Worm (Caenorhabditis elegans) whole organism, young adult: ENCODE data around the gene srxa-8.

Experiments used
- B0261.1 ChIP-seq: sonication (generic microtip); optimal IDR thresholded peaks from 2 replicates; lab custom pipeline; 2016; ENCODE audit warnings: mild to moderate bottlenecking, missing genetic modification characterization, moderate library complexity, missing compliant biosample characterization
- D2030.7 ChIP-seq: fragments of 200-800 bp; sonication (Bioruptor generic); IDR thresholded peaks from 2 replicates; pipeline ENCODE4 v1.3.6; 2022; ENCODE audit warnings: missing genetic modification reagents, missing genetic modification characterization, missing compliant biosample characterization
- F39B2.1 ChIP-seq: fragments of 200-800 bp; sonication (Bioruptor generic); IDR thresholded peaks from 2 replicates; pipeline ENCODE4 v1.3.6; 2022; ENCODE audit warnings: missing genetic modification reagents, missing genetic modification characterization, missing compliant biosample characterization
- Y56A3A.18 ChIP-seq: fragments of 200-800 bp; sonication (Bioruptor generic); IDR thresholded peaks from 2 replicates; pipeline ENCODE4 v1.3.6; 2022; ENCODE audit warnings: missing genetic modification reagents, missing genetic modification characterization, missing compliant biosample characterization
- ZK185.1 ChIP-seq: sonication (generic microtip); optimal IDR thresholded peaks from 2 replicates; lab custom pipeline; 2016; ENCODE audit warnings: mild to moderate bottlenecking, missing genetic modification characterization, missing compliant biosample characterization; ENCODE audit not compliant: poor library complexity, severe bottlenecking
- ama-1 ChIP-seq, 3 experiments: fragments of 150-350 bp in 1 of 3; sonication (generic microtip) in 2 of 3; optimal IDR thresholded peaks; 2 replicates each; lab custom pipeline; 2014 to 2018; ENCODE audit warnings: missing biosample characterization in 2 of 3, missing genetic modification characterization in 2 of 3, missing genetic modification reagents in 2 of 3
- attf-6 ChIP-seq: fragments of 200-800 bp; sonication (Bioruptor generic); IDR thresholded peaks from 2 replicates; pipeline ENCODE4 v1.3.6; 2022; ENCODE audit warnings: missing genetic modification reagents, missing genetic modification characterization, missing compliant biosample characterization
- cebp-1 ChIP-seq, 2 experiments: fragments of 200-800 bp in 1 of 2; sonication (Bioruptor generic) in 1 of 2; sonication (generic microtip) in 1 of 2; IDR thresholded peaks in 1 of 2; optimal IDR thresholded peaks in 1 of 2; 2 replicates each; pipeline versions ENCODE4 v1.3.6 to Lab custom; 2017 to 2022; ENCODE audit warnings: missing compliant biosample characterization in 2 of 2, missing genetic modification characterization in 2 of 2, mild to moderate bottlenecking in 1 of 2, missing genetic modification reagents in 1 of 2, moderate library complexity in 1 of 2
- ceh-100 ChIP-seq: fragments of 200-800 bp; sonication (Bioruptor generic); IDR thresholded peaks from 2 replicates; pipeline ENCODE4 v1.3.6; 2022; ENCODE audit warnings: missing genetic modification reagents, missing genetic modification characterization, missing compliant biosample characterization
- ceh-58 ChIP-seq: fragments of 200-800 bp; sonication (Bioruptor generic); IDR thresholded peaks from 2 replicates; pipeline ENCODE4 v1.3.6; 2022; ENCODE audit warnings: missing genetic modification characterization, missing compliant biosample characterization
- ceh-91 ChIP-seq: fragments of 200-800 bp; sonication (Bioruptor generic); IDR thresholded peaks from 2 replicates; pipeline ENCODE4 v1.3.6; 2022; ENCODE audit warnings: missing genetic modification reagents, missing genetic modification characterization, missing compliant biosample characterization
- die-1 ChIP-seq: sonication (generic microtip); optimal IDR thresholded peaks from 2 replicates; lab custom pipeline; 2016; ENCODE audit warnings: missing genotype, mild to moderate bottlenecking, missing genetic modification characterization, missing compliant biosample characterization
- dox-1 ChIP-seq: fragments of 200-800 bp; sonication (Bioruptor generic); IDR thresholded peaks from 2 replicates; pipeline ENCODE4 v1.3.6; 2022; ENCODE audit warnings: missing genetic modification reagents, missing genetic modification characterization, missing compliant biosample characterization
- ekl-4 ChIP-seq: fragments of 200-800 bp; sonication (Bioruptor generic); IDR thresholded peaks from 2 replicates; pipeline ENCODE4 v1.3.6; 2022; ENCODE audit warnings: missing genetic modification reagents, missing genetic modification characterization, missing compliant biosample characterization
- him-1 ChIP-seq: sonication (generic microtip); optimal IDR thresholded peaks from 2 replicates; lab custom pipeline; 2016; ENCODE audit warnings: missing genotype, missing genetic modification reagents, missing genetic modification characterization, missing compliant biosample characterization
- hmg-1.2 ChIP-seq: fragments of 200-800 bp; sonication (Bioruptor generic); IDR thresholded peaks from 2 replicates; pipeline ENCODE4 v1.3.6; 2022; ENCODE audit warnings: missing genetic modification reagents, missing genetic modification characterization, missing compliant biosample characterization
- hrde-1 ChIP-seq: sonication (generic microtip); optimal IDR thresholded peaks from 2 replicates; lab custom pipeline; 2016; ENCODE audit warnings: missing genetic modification characterization, mild to moderate bottlenecking, missing compliant biosample characterization, moderate library complexity, missing genotype, missing genetic modification reagents, borderline replicate concordance
- let-607 ChIP-seq, 2 experiments: fragments of 200-800 bp in 1 of 2; sonication (Bioruptor generic) in 1 of 2; sonication (generic microtip) in 1 of 2; optimal IDR thresholded peaks; 2 replicates each; lab custom pipeline; 2016 to 2018; ENCODE audit warnings: mild to moderate bottlenecking in 2 of 2, missing compliant biosample characterization in 2 of 2, missing genetic modification characterization in 2 of 2, moderate library complexity in 2 of 2, missing genotype in 1 of 2
- lin-26 ChIP-seq: fragments of 200-800 bp; sonication (Bioruptor generic); IDR thresholded peaks from 2 replicates; pipeline ENCODE4 v1.3.6; 2022; ENCODE audit warnings: missing genetic modification reagents, missing genetic modification characterization, missing compliant biosample characterization
- madf-6 ChIP-seq: fragments of 200-800 bp; sonication (Bioruptor generic); IDR thresholded peaks from 2 replicates; pipeline ENCODE4 v1.3.6; 2022; ENCODE audit warnings: missing genetic modification reagents, missing genetic modification characterization, missing compliant biosample characterization
- nfyb-1 ChIP-seq: fragments of 200-800 bp; sonication (Bioruptor generic); IDR thresholded peaks from 2 replicates; pipeline ENCODE4 v1.3.6; 2022; ENCODE audit warnings: missing genetic modification reagents, missing genetic modification characterization, missing compliant biosample characterization
- nhr-120 ChIP-seq: fragments of 200-800 bp; sonication (Bioruptor generic); IDR thresholded peaks from 2 replicates; pipeline ENCODE4 v1.3.6; 2022; ENCODE audit warnings: missing genetic modification characterization, missing compliant biosample characterization
- nhr-27 ChIP-seq: fragments of 200-800 bp; sonication (Bioruptor generic); optimal IDR thresholded peaks from 2 replicates; lab custom pipeline; 2018; ENCODE audit warnings: mild to moderate bottlenecking, missing genetic modification characterization, moderate library complexity, missing compliant biosample characterization
- nhr-90 ChIP-seq: sonication (generic microtip); optimal IDR thresholded peaks from 2 replicates; lab custom pipeline; 2016; ENCODE audit warnings: missing genotype, mild to moderate bottlenecking, missing genetic modification characterization, missing compliant biosample characterization
- pbrm-1 ChIP-seq: fragments of 200-800 bp; sonication (Bioruptor generic); IDR thresholded peaks from 2 replicates; pipeline ENCODE4 v1.3.6; 2022; ENCODE audit warnings: missing genetic modification reagents, missing genetic modification characterization, missing compliant biosample characterization
- pha-4 ChIP-seq: fragments of 150-350 bp; sonication (generic microtip); optimal IDR thresholded peaks from 2 replicates; lab custom pipeline; 2014; ENCODE audit warnings: missing biosample characterization, missing genetic modification reagents, missing genetic modification characterization
- rec-8 ChIP-seq, 2 experiments: sonication (generic microtip); optimal IDR thresholded peaks; 2 replicates each; lab custom pipeline; 2016; ENCODE audit warnings: mild to moderate bottlenecking in 2 of 2, missing genetic modification characterization in 2 of 2, missing genetic modification reagents in 2 of 2, missing genotype in 2 of 2, missing biosample characterization in 1 of 2, missing compliant biosample characterization in 1 of 2, moderate library complexity in 1 of 2
- repo-1 ChIP-seq: sonication (generic microtip); optimal IDR thresholded peaks from 2 replicates; lab custom pipeline; 2017; ENCODE audit warnings: mild to moderate bottlenecking, missing genetic modification characterization, missing compliant biosample characterization
- rpc-1 ChIP-seq, 2 experiments: fragments of 150-350 bp in 1 of 2; sonication (generic microtip) in 1 of 2; optimal IDR thresholded peaks; 2 replicates each; lab custom pipeline; 2014 to 2018; ENCODE audit warnings: missing biosample characterization in 1 of 2, missing genetic modification characterization in 1 of 2, missing genetic modification reagents in 1 of 2, missing genotype in 1 of 2
- snpc-1.3 ChIP-seq: sonication (generic microtip); optimal IDR thresholded peaks from 2 replicates; lab custom pipeline; 2017; ENCODE audit warnings: missing genetic modification characterization, mild to moderate bottlenecking, missing compliant biosample characterization, antibody characterized with exemption, moderate library complexity, missing genotype, missing genetic modification reagents; ENCODE audit not compliant: insufficient read depth
- snpc-3.4 ChIP-seq: sonication (generic microtip); optimal IDR thresholded peaks from 2 replicates; lab custom pipeline; 2017; ENCODE audit warnings: missing genetic modification characterization, mild to moderate bottlenecking, missing compliant biosample characterization, antibody characterized with exemption, moderate library complexity, missing genotype, missing genetic modification reagents
- snpc-4 ChIP-seq, 5 experiments: fragments of 150-350 bp in 1 of 5; sonication (generic microtip) in 4 of 5; optimal IDR thresholded peaks; 2 replicates each; lab custom pipeline; 2014 to 2018; ENCODE audit warnings: missing genetic modification characterization in 5 of 5, missing biosample characterization in 3 of 5, antibody characterized with exemption in 2 of 5, mild to moderate bottlenecking in 2 of 5, missing compliant biosample characterization in 2 of 5, missing genotype in 2 of 5, moderate library complexity in 2 of 5, missing genetic modification reagents in 1 of 5
- tbp1 ChIP-seq: fragments of 200-800 bp; sonication (Bioruptor generic); optimal IDR thresholded peaks from 2 replicates; lab custom pipeline; 2018; ENCODE audit warnings: mild to moderate bottlenecking, missing genetic modification characterization, missing compliant biosample characterization
- tbx-9 ChIP-seq: sonication (generic microtip); optimal IDR thresholded peaks from 2 replicates; lab custom pipeline; 2016; ENCODE audit warnings: borderline replicate concordance, missing genetic modification characterization, inconsistent platforms, missing compliant biosample characterization
- tlf-1 ChIP-seq: fragments of 200-800 bp; sonication (Bioruptor generic); optimal IDR thresholded peaks from 2 replicates; lab custom pipeline; 2018; ENCODE audit warnings: mild to moderate bottlenecking, missing genetic modification characterization, missing compliant biosample characterization
- xnd-1 ChIP-seq: sonication (generic microtip); optimal IDR thresholded peaks from 2 replicates; lab custom pipeline; 2016; ENCODE audit warnings: missing genotype, missing genetic modification reagents, missing genetic modification characterization, missing compliant biosample characterization
- zim-3 ChIP-seq: sonication (generic microtip); optimal IDR thresholded peaks from 2 replicates; lab custom pipeline; 2017; ENCODE audit warnings: mild to moderate bottlenecking, missing genetic modification characterization, moderate library complexity, missing compliant biosample characterization
- ztf-18 ChIP-seq: sonication (generic microtip); optimal IDR thresholded peaks from 2 replicates; lab custom pipeline; 2016; ENCODE audit warnings: missing genotype, mild to moderate bottlenecking, missing genetic modification characterization, missing compliant biosample characterization
- ztf-25 ChIP-seq: fragments of 200-800 bp; sonication (Bioruptor generic); IDR thresholded peaks from 2 replicates; pipeline ENCODE4 v1.3.6; 2022; ENCODE audit warnings: missing genetic modification reagents, missing genetic modification characterization, missing compliant biosample characterization
- ztf-3 ChIP-seq: fragments of 200-800 bp; sonication (Bioruptor generic); optimal IDR thresholded peaks from 2 replicates; lab custom pipeline; 2018; ENCODE audit warnings: mild to moderate bottlenecking, missing genetic modification characterization, missing compliant biosample characterization

Gene srxa-8

ce11 chrX:13288715-13289114, 19.9 kb downstream of the srxa-8 start, which contains the start of gene R04D3.4:
Gene R04D3.4 (minus strand): TSS chrX:13288815.
- no peak for TF ChIP-seq tbx-9 (tag; lab: Kevin White, UChicago)
- TF ChIP-seq ekl-4 (GFP tag; lab: Robert Waterston, UW) = no peak
- TF ChIP-seq tlf-1 (GFP tag; lab: Kevin White, UChicago) = no peak
- TF ChIP-seq ceh-100 (GFP tag; lab: Robert Waterston, UW) = no peak
- TF ChIP-seq dox-1 (GFP tag; lab: Robert Waterston, UW) = no peak

ce11 chrX:13286533-13286932, 22.1 kb downstream of the srxa-8 start, which contains the start of gene R04D3.2:
Gene R04D3.2 (minus strand): TSS chrX:13286633.
- no peak for TF ChIP-seq hrde-1 (tag; lab: Kevin White, UChicago)

ce11 chrX:13284618-13285017, 24.0 kb downstream of the srxa-8 start:
- TF ChIP-seq rec-8 (tag; optimal IDR thresholded peaks at IDR 0.05; lab: Kevin White, UChicago) = peak; percentile 32 to 46
- TF ChIP-seq Y56A3A.18 (GFP tag; lab: Robert Waterston, UW) = 0 out of 2 replicates have a peak, but pooled peaks have one; percentile 35
- TF ChIP-seq xnd-1 (tag; lab: Kevin White, UChicago) = no peak
- peak; percentile 44; the same call in 1 of the 2 replicates for TF ChIP-seq hmg-1.2 (GFP tag; lab: Robert Waterston, UW)
- peak; percentile 65 for TF ChIP-seq him-1
- peak; percentile 22 for TF ChIP-seq ZK185.1 (tag; lab: Kevin White, UChicago)
- peak; percentile 87 for TF ChIP-seq tbp1 (GFP tag; lab: Kevin White, UChicago)
- TF ChIP-seq ceh-58 (GFP tag; lab: Robert Waterston, UW) = no peak
- TF ChIP-seq F39B2.1 = no peak
- no peak for TF ChIP-seq ceh-91 (GFP tag; lab: Robert Waterston, UW)
- peak; percentile 75 for TF ChIP-seq rpc-1 (optimal IDR thresholded peaks at IDR 0.05; lab: Kevin White, UChicago)
- peak; percentile 90 for TF ChIP-seq rpc-1 (tag; optimal IDR thresholded peaks at IDR 0.05; lab: Kevin White, UChicago)
- TF ChIP-seq cebp-1 (GFP tag; IDR thresholded peaks at IDR 0.05; lab: Robert Waterston, UW) = peak; percentile 26; the same call in 1 of the 2 replicates
- TF ChIP-seq cebp-1 (tag; optimal IDR thresholded peaks at IDR 0.05; lab: Kevin White, UChicago) = no peak
- TF ChIP-seq pbrm-1 = peak; percentile 62; the same call in 1 of the 2 replicates
- TF ChIP-seq snpc-3.4 (tag; lab: Kevin White, UChicago) = peak; percentile 50
- TF ChIP-seq lin-26 = peak; percentile 87
- 0 out of 2 replicates have a peak, but pooled peaks have one; percentile 50 for TF ChIP-seq nhr-120 (GFP tag; lab: Robert Waterston, UW)
- TF ChIP-seq attf-6 (GFP tag; lab: Robert Waterston, UW) = peak; percentile 65
- no peak for TF ChIP-seq repo-1 (tag; lab: Kevin White, UChicago)
- TF ChIP-seq die-1 = peak; percentile 76
- peak; percentile 42 for TF ChIP-seq snpc-4 (GFP tag; optimal IDR thresholded peaks at IDR 0.05; lab: Kevin White, UChicago)
- peak in 2 of 4 experiments; percentile 35 to 58 for TF ChIP-seq snpc-4 (tag; optimal IDR thresholded peaks at IDR 0.05; lab: Kevin White, UChicago)
- TF ChIP-seq nhr-90 (tag; lab: Kevin White, UChicago) = peak; percentile 65
- peak; percentile 45 for TF ChIP-seq snpc-1.3 (tag; lab: Kevin White, UChicago)
- peak; percentile 40; the same call in 1 of the 2 replicates for TF ChIP-seq dox-1 (GFP tag; lab: Robert Waterston, UW)
- TF ChIP-seq hrde-1 (tag; lab: Kevin White, UChicago) = peak; percentile 3
- peak; percentile 40 for TF ChIP-seq ztf-18 (tag; lab: Kevin White, UChicago)
- no peak for TF ChIP-seq ama-1 (optimal IDR thresholded peaks at IDR 0.05; lab: Kevin White, UChicago)
- peak in 1 of 2 experiments; percentile 14 for TF ChIP-seq ama-1 (GFP tag; optimal IDR thresholded peaks at IDR 0.05; lab: Kevin White, UChicago)
- TF ChIP-seq nfyb-1 (GFP tag; lab: Robert Waterston, UW) = peak; percentile 64
- no peak for TF ChIP-seq pha-4 (tag; lab: Kevin White, UChicago)
- peak; percentile 80 for TF ChIP-seq B0261.1 (tag; lab: Kevin White, UChicago)
- 0 out of 2 replicates have a peak, but pooled peaks have one; percentile 73 for TF ChIP-seq ztf-25 (GFP tag; lab: Robert Waterston, UW)
- peak; percentile 19; the same call in 1 of the 2 replicates for TF ChIP-seq madf-6 (GFP tag; lab: Robert Waterston, UW)
- TF ChIP-seq zim-3 (tag; lab: Kevin White, UChicago) = no peak
- no peak for TF ChIP-seq ztf-3
- TF ChIP-seq let-607 (tag; optimal IDR thresholded peaks at IDR 0.05; lab: Kevin White, UChicago) = peak in 1 of 2 experiments; percentile 7
- TF ChIP-seq D2030.7 (GFP tag; lab: Robert Waterston, UW) = peak; percentile 65
- no peak for TF ChIP-seq nhr-27
